Worm (Caenorhabditis elegans): ENCODE results near the gene F17C11.26.

F17C11.26 gene

ce11 chrV:10931189-10931588, 10.1 kb upstream of the F17C11.26 start, which contains the start of gene scvp-1:
TSS of gene scvp-1 (minus strand) at chrV:10931289.
- TF ChIP-seq fkh-10 (GFP tag; optimal IDR thresholded peaks at IDR 0.05) (no peak), T20F7.1 (GFP tag; optimal IDR thresholded peaks at IDR 0.05) (no peak), T26A8.4 (GFP tag; IDR thresholded peaks at IDR 0.05) (no peak), saeg-2 (GFP tag; IDR thresholded peaks at IDR 0.05) (no peak), mes-2 (tag; optimal IDR thresholded peaks at IDR 0.05; ENCODE audit: poor library complexity, severe bottlenecking) (no peak), lin-39 (tag; optimal IDR thresholded peaks at IDR 0.05) (no peak), egl-27 (tag; optimal IDR thresholded peaks at IDR 0.05) (no peak), gei-8 (GFP tag; optimal IDR thresholded peaks at IDR 0.05) (no peak), nhr-48 (tag; optimal IDR thresholded peaks at IDR 0.05) (no peak)

ce11 chrV:10932411-10932810, 8.8 kb upstream of the F17C11.26 start, which contains the start of gene F58B4.5:
TSS of gene F58B4.5 (plus strand) at chrV:10932693.
- peak; percentile 89 for TF ChIP-seq pqm-1 (tag; optimal IDR thresholded peaks at IDR 0.05)
- TF ChIP-seq ama-1 (optimal IDR thresholded peaks at IDR 0.05) = no peak
- no peak for TF ChIP-seq nhr-41 (GFP tag; IDR thresholded peaks at IDR 0.05)
- peak in 1 of 2 experiments; percentile 57 for TF ChIP-seq mdl-1 (tag; optimal IDR thresholded peaks at IDR 0.05)
- peak; percentile 61 for TF ChIP-seq aha-1 (tag)
- no peak for TF ChIP-seq lsy-2 (tag; optimal IDR thresholded peaks at IDR 0.05)
- TF ChIP-seq zag-1 (tag; optimal IDR thresholded peaks at IDR 0.05) = no peak
- peak; percentile 14 for TF ChIP-seq T20F7.1 (GFP tag; optimal IDR thresholded peaks at IDR 0.05)
- TF ChIP-seq nhr-48 (tag; optimal IDR thresholded peaks at IDR 0.05) = peak; percentile 7
- peak; percentile 32 for TF ChIP-seq mxl-3 (GFP tag; optimal IDR thresholded peaks at IDR 0.05)
- no peak for TF ChIP-seq daf-16 (GFP tag; optimal IDR thresholded peaks at IDR 0.05)
- TF ChIP-seq daf-16 (tag; optimal IDR thresholded peaks at IDR 0.05) = peak; percentile 49
- peak; percentile 34 for TF ChIP-seq nhr-28 (tag; optimal IDR thresholded peaks at IDR 0.05)
- TF ChIP-seq zfp-3 (GFP tag; conservative IDR thresholded peaks at IDR 0.05) = no peak
- TF ChIP-seq hlh-11 (tag; optimal IDR thresholded peaks at IDR 0.05) = peak; percentile 73
- no peak for TF ChIP-seq nhr-237 (tag; optimal IDR thresholded peaks at IDR 0.05)
- TF ChIP-seq dmd-6 (GFP tag; IDR thresholded peaks at IDR 0.05) = peak; percentile 89
- TF ChIP-seq nhr-102 (tag; optimal IDR thresholded peaks at IDR 0.05) = peak; percentile 3
- no peak for TF ChIP-seq fos-1 (tag; optimal IDR thresholded peaks at IDR 0.05)
- TF ChIP-seq hlh-30 (tag; optimal IDR thresholded peaks at IDR 0.05; ENCODE audit: insufficient read depth) = peak; percentile 17
- TF ChIP-seq F49E8.2 (tag; optimal IDR thresholded peaks at IDR 0.05; ENCODE audit: borderline replicate concordance) = no peak
- no peak for TF ChIP-seq D1046.2 (GFP tag; IDR thresholded peaks at IDR 0.05)

- no peak for TF ChIP-seq Y48G9A.11 (GFP tag; IDR thresholded peaks at IDR 0.05)
- no peak for TF ChIP-seq lim-7 (GFP tag; IDR thresholded peaks at IDR 0.05)
- TF ChIP-seq php-3 (GFP tag; IDR thresholded peaks at IDR 0.05) = peak; percentile 89
- TF ChIP-seq hlh-11 (tag; optimal IDR thresholded peaks at IDR 0.05) = peak; percentile 42
- no peak for TF ChIP-seq cey-2 (tag; optimal IDR thresholded peaks at IDR 0.05; ENCODE audit: borderline replicate concordance, insufficient read depth)
- TF ChIP-seq nhr-28 (tag; optimal IDR thresholded peaks at IDR 0.05) = peak; percentile 84
- no peak for TF ChIP-seq nhr-41 (GFP tag; IDR thresholded peaks at IDR 0.05)
- TF ChIP-seq lin-39 (tag; optimal IDR thresholded peaks at IDR 0.05) = no peak
- TF ChIP-seq pqm-1 (tag; optimal IDR thresholded peaks at IDR 0.05) = peak; percentile 89
- TF ChIP-seq R02D3.7 (tag; optimal IDR thresholded peaks at IDR 0.05) = no peak
- no peak for TF ChIP-seq ZK546.5 (tag; optimal IDR thresholded peaks at IDR 0.05)
- TF ChIP-seq nhr-10 (tag; optimal IDR thresholded peaks at IDR 0.05) = peak; percentile 3
- TF ChIP-seq dve-1 (tag; optimal IDR thresholded peaks at IDR 0.05; ENCODE audit: insufficient read depth) = peak; percentile 74
- TF ChIP-seq pha-4 (GFP tag; IDR thresholded peaks at IDR 0.05) = no peak
- TF ChIP-seq pha-4 (tag; optimal IDR thresholded peaks at IDR 0.05) = no peak
- no peak for TF ChIP-seq ceh-32 (tag; optimal IDR thresholded peaks at IDR 0.05; ENCODE audit: poor library complexity)
- TF ChIP-seq daf-16 (GFP tag; optimal IDR thresholded peaks at IDR 0.05) = no peak
- TF ChIP-seq daf-16 (tag; optimal IDR thresholded peaks at IDR 0.05) = peak; percentile 52
- no peak for TF ChIP-seq nhr-6 (tag; optimal IDR thresholded peaks at IDR 0.05)
- no peak for TF ChIP-seq T26A8.4 (GFP tag; IDR thresholded peaks at IDR 0.05)
- TF ChIP-seq F10B5.3 (tag; optimal IDR thresholded peaks at IDR 0.05) = no peak
- no peak for TF ChIP-seq zip-11 (GFP tag; IDR thresholded peaks at IDR 0.05)
- TF ChIP-seq D1046.2 (GFP tag; IDR thresholded peaks at IDR 0.05) = no peak
- TF ChIP-seq madf-9 (GFP tag; conservative IDR thresholded peaks at IDR 0.05) = no peak
- TF ChIP-seq nhr-77 (tag; optimal IDR thresholded peaks at IDR 0.05) = peak; percentile 8
- TF ChIP-seq dmd-6 (GFP tag; IDR thresholded peaks at IDR 0.05) = peak; percentile 59
Observed at ce11 chrV:10936681-10937080, 4.6 kb upstream of the F17C11.26 start, which contains the start of gene F17C11.12. TSS of gene F17C11.12 (minus strand) at chrV:10936920.

Measured in whole organism, L4 larva.